Worm (Caenorhabditis elegans) whole organism, young adult: ENCODE data around the gene T04C9.2.

Source experiments
- ccch-3 ChIP-seq: fragments of 200-800 bp; sonication (Bioruptor generic); optimal IDR thresholded peaks from 2 replicates; lab custom pipeline; 2018; ENCODE audit warnings: mild to moderate bottlenecking, missing genetic modification characterization, missing compliant biosample characterization
- dox-1 ChIP-seq: fragments of 200-800 bp; sonication (Bioruptor generic); IDR thresholded peaks from 2 replicates; pipeline ENCODE4 v1.3.6; 2022; ENCODE audit warnings: missing genetic modification reagents, missing genetic modification characterization, missing compliant biosample characterization
- nfyb-1 ChIP-seq: fragments of 200-800 bp; sonication (Bioruptor generic); IDR thresholded peaks from 2 replicates; pipeline ENCODE4 v1.3.6; 2022; ENCODE audit warnings: missing genetic modification reagents, missing genetic modification characterization, missing compliant biosample characterization
- repo-1 ChIP-seq: sonication (generic microtip); optimal IDR thresholded peaks from 2 replicates; lab custom pipeline; 2017; ENCODE audit warnings: mild to moderate bottlenecking, missing genetic modification characterization, missing compliant biosample characterization
- ztf-22 ChIP-seq: fragments of 200-800 bp; sonication (Bioruptor generic); optimal IDR thresholded peaks from 2 replicates; lab custom pipeline; 2018; ENCODE audit warnings: mild to moderate bottlenecking, missing genetic modification characterization, moderate library complexity, missing compliant biosample characterization

DNA sequence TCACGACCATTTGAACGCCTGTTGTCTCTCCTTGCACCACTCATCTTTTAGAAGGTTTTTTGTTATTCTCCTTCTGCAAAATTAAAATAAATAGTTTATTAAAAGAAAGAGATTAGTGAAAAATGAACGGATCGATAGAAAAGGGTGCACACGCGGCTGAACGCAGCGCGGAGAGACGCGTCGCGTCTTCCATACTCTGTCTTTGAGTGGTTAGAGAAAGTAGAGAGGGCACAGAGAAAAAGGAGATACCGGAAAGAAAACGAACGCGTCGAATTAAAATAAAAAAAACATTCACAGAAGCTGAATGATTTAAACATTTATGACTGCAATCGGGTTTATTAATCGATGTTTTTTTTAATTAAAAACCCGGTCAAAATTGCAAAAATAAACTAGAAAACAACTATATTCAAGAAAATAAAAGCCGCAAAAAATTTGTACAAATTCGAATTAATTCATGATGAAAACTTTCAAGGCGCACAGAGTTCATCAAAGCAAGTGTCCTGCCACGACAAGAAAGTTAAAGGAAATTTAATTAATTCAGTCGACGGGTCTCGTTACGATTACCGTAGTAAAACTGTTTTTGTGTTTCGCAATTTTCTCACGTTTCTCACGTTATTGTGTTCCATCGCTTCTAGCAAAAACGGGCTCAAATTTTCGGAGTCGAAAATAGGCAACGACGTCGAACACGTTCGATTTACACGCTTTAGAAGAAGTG, 33.4 kb upstream of the T04C9.2 start, which contains the start of the genes nono-1 and nop-1:
- TF ChIP-seq dox-1 (GFP tag; lab: Robert Waterston, UW) (no peak), nfyb-1 (GFP tag; lab: Robert Waterston, UW) (no peak), ztf-22 (GFP tag; lab: Kevin White, UChicago) (no peak), ccch-3 (GFP tag; lab: Kevin White, UChicago) (no peak), repo-1 (tag; lab: Kevin White, UChicago) (no peak)
